Worm (Caenorhabditis elegans) whole organism, mixed stage, embryonic: ENCODE results near the gene F01F1.11.

ENCODE experiments used
- M03D4.4 ChIP-seq: sonication (generic microtip); optimal IDR thresholded peaks from 2 replicates; lab custom pipeline; 2017; ENCODE audit warnings: mild to moderate bottlenecking, missing genetic modification characterization, missing compliant biosample characterization
- blmp-1 ChIP-seq: fragments of 150-350 bp; optimal IDR thresholded peaks from 2 replicates; lab custom pipeline; 2014; ENCODE audit warnings: missing biosample characterization, missing genetic modification characterization
- ceh-43 ChIP-seq: fragments of 200-800 bp; sonication (Bioruptor generic); optimal IDR thresholded peaks from 2 replicates; lab custom pipeline; 2018; ENCODE audit warnings: mild to moderate bottlenecking, missing genetic modification characterization, moderate library complexity, missing compliant biosample characterization
- ceh-83 ChIP-seq: fragments of 200-800 bp; sonication (Bioruptor generic); optimal IDR thresholded peaks from 2 replicates; lab custom pipeline; 2018; ENCODE audit warnings: mild to moderate bottlenecking, missing genetic modification characterization, missing compliant biosample characterization
- ces-1 ChIP-seq: fragments of 150-350 bp; optimal IDR thresholded peaks from 2 replicates; lab custom pipeline; 2014; ENCODE audit warnings: missing biosample characterization, missing genetic modification reagents, missing genetic modification characterization
- cnd-1 ChIP-seq: fragments of 200-800 bp; sonication (Bioruptor generic); optimal IDR thresholded peaks from 2 replicates; lab custom pipeline; 2018; ENCODE audit warnings: mild to moderate bottlenecking, missing genetic modification characterization, missing compliant biosample characterization
- drap-1 ChIP-seq: fragments of 200-800 bp; sonication (Bioruptor generic); optimal IDR thresholded peaks from 3 replicates; lab custom pipeline; 2018; ENCODE audit warnings: mild to moderate bottlenecking, missing genetic modification characterization, missing compliant biosample characterization
- elt-1 ChIP-seq: sonication (generic microtip); optimal IDR thresholded peaks from 2 replicates; lab custom pipeline; 2017; ENCODE audit warnings: missing genetic modification characterization, mild to moderate bottlenecking, missing compliant biosample characterization, antibody characterized with exemption, moderate library complexity, borderline replicate concordance; ENCODE audit not compliant: insufficient read depth
- elt-3 ChIP-seq: fragments of 150-350 bp; optimal IDR thresholded peaks from 2 replicates; lab custom pipeline; 2014; ENCODE audit warnings: missing biosample characterization, missing genetic modification characterization
- flh-1 ChIP-seq: fragments of 200-800 bp; sonication (Bioruptor generic); optimal IDR thresholded peaks from 2 replicates; lab custom pipeline; 2018; ENCODE audit warnings: mild to moderate bottlenecking, missing genetic modification characterization, moderate library complexity, missing compliant biosample characterization
- ham-2 ChIP-seq: fragments of 200-800 bp; sonication (Bioruptor generic); optimal IDR thresholded peaks from 2 replicates; lab custom pipeline; 2018; ENCODE audit warnings: mild to moderate bottlenecking, missing genetic modification characterization, missing compliant biosample characterization
- hlh-1 ChIP-seq: fragments of 150-350 bp; optimal IDR thresholded peaks from 2 replicates; lab custom pipeline; 2014; ENCODE audit warnings: missing biosample characterization, missing genetic modification reagents, missing genetic modification characterization
- lin-13 ChIP-seq: fragments of 150-350 bp; optimal IDR thresholded peaks from 2 replicates; lab custom pipeline; 2014; ENCODE audit warnings: missing biosample characterization, missing genetic modification characterization
- lin-32 ChIP-seq: fragments of 200-800 bp; sonication (Bioruptor generic); optimal IDR thresholded peaks from 2 replicates; lab custom pipeline; 2018; ENCODE audit warnings: mild to moderate bottlenecking, missing genetic modification characterization, missing compliant biosample characterization
- lsy-2 ChIP-seq: fragments of 150-350 bp; optimal IDR thresholded peaks from 2 replicates; lab custom pipeline; 2014; ENCODE audit warnings: missing biosample characterization, missing genetic modification characterization
- mab-5 ChIP-seq: fragments of 150-350 bp; optimal IDR thresholded peaks from 2 replicates; lab custom pipeline; 2014; ENCODE audit warnings: missing biosample characterization, missing genetic modification characterization
- mep-1 ChIP-seq: fragments of 150-350 bp; optimal IDR thresholded peaks from 2 replicates; lab custom pipeline; 2017; ENCODE audit warnings: missing biosample characterization, missing genetic modification reagents, missing genetic modification characterization, inconsistent platforms
- mls-2 ChIP-seq: sonication (generic microtip); optimal IDR thresholded peaks from 2 replicates; lab custom pipeline; 2016; ENCODE audit warnings: mild to moderate bottlenecking, missing genetic modification characterization, moderate library complexity, missing compliant biosample characterization
- nhr-12 ChIP-seq: fragments of 150-350 bp; optimal IDR thresholded peaks from 2 replicates; lab custom pipeline; 2014; ENCODE audit warnings: missing biosample characterization, missing genetic modification characterization
- nhr-2 ChIP-seq: fragments of 150-350 bp; optimal IDR thresholded peaks from 2 replicates; lab custom pipeline; 2014; ENCODE audit warnings: missing biosample characterization, missing genetic modification characterization
- nhr-237 ChIP-seq: fragments of 150-350 bp; optimal IDR thresholded peaks from 2 replicates; lab custom pipeline; 2014; ENCODE audit warnings: missing biosample characterization, missing genetic modification characterization
- nhr-28 ChIP-seq: fragments of 150-350 bp; optimal IDR thresholded peaks from 2 replicates; lab custom pipeline; 2014; ENCODE audit warnings: missing biosample characterization, missing genetic modification characterization
- nhr-76 ChIP-seq: sonication (generic microtip); optimal IDR thresholded peaks from 2 replicates; lab custom pipeline; 2017; ENCODE audit warnings: missing biosample characterization, missing genetic modification characterization
- pha-4 ChIP-seq: fragments of 150-350 bp; optimal IDR thresholded peaks from 2 replicates; lab custom pipeline; 2018; ENCODE audit warnings: missing biosample characterization, missing genetic modification reagents, missing genetic modification characterization
- snpc-4 ChIP-seq: fragments of 150-350 bp; optimal IDR thresholded peaks from 2 replicates; lab custom pipeline; 2014; ENCODE audit warnings: missing biosample characterization, missing genetic modification characterization
- sptf-1 ChIP-seq: sonication (generic microtip); optimal IDR thresholded peaks from 2 replicates; lab custom pipeline; 2017; ENCODE audit warnings: mild to moderate bottlenecking, missing genetic modification characterization, moderate library complexity, missing compliant biosample characterization
- tbx-8 ChIP-seq: fragments of 200-800 bp; sonication (Bioruptor generic); optimal IDR thresholded peaks from 2 replicates; lab custom pipeline; 2018; ENCODE audit warnings: mild to moderate bottlenecking, missing genetic modification characterization, moderate library complexity, missing compliant biosample characterization
- unc-120 ChIP-seq: sonication (generic microtip); optimal IDR thresholded peaks from 2 replicates; lab custom pipeline; 2017; ENCODE audit warnings: missing genetic modification characterization, missing compliant biosample characterization; ENCODE audit not compliant: poor library complexity, severe bottlenecking
- unc-39 ChIP-seq: fragments of 150-350 bp; optimal IDR thresholded peaks from 2 replicates; lab custom pipeline; 2014; ENCODE audit warnings: missing biosample characterization, missing genetic modification characterization
- unc-62 ChIP-seq: fragments of 150-350 bp; optimal IDR thresholded peaks from 2 replicates; lab custom pipeline; 2014; ENCODE audit warnings: missing biosample characterization, missing genetic modification reagents, missing genetic modification characterization
- zip-8 ChIP-seq: fragments of 150-350 bp; optimal IDR thresholded peaks from 2 replicates; lab custom pipeline; 2014; ENCODE audit warnings: missing biosample characterization, missing genetic modification characterization
- ztf-11 ChIP-seq: fragments of 150-350 bp; optimal IDR thresholded peaks from 2 replicates; lab custom pipeline; 2014; ENCODE audit warnings: missing biosample characterization, missing genetic modification characterization

F01F1.11 gene

DNA sequence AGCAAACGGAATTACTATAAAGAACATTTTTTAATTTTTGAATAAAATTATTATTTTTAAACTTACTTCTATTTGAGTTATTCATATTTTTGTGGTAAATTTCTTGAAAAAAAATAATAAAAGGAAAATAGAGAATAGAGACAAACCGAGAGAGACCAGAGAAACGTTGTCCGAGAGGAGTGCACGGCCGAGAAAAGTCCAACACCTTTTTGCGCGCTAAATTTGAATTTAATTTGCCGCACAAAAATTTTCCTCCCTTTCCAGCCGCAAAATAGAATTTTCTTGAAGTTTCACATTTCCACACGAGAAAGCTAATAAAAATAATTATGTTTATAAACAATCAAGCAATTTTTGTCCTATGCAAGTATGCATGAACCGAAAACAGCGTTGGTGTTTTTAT, at the start of gene F01F1.11, which contains the start of gene F01F1.3:
F01F1.11 (minus strand) TSS at position 118 of the 400 bp plus-strand sequence.
F01F1.3 (plus strand) TSS at position 179 of the 400 bp plus-strand sequence.
- no peak for TF ChIP-seq lin-32
- no peak for TF ChIP-seq unc-62
- no peak for TF ChIP-seq elt-3 (tag; lab: Kevin White, UChicago)
- no peak for TF ChIP-seq ham-2 (GFP tag; lab: Kevin White, UChicago)
- TF ChIP-seq elt-1 (tag; lab: Kevin White, UChicago): no peak
- TF ChIP-seq ces-1 (GFP tag; lab: Kevin White, UChicago): peak; percentile 58
- peak; percentile 31 for TF ChIP-seq mep-1 (tag; lab: Kevin White, UChicago)
- TF ChIP-seq lsy-2 (tag; lab: Kevin White, UChicago): peak; percentile 58
- no peak for TF ChIP-seq cnd-1
- TF ChIP-seq unc-120 (tag; lab: Kevin White, UChicago): no peak
- peak; percentile 20 for TF ChIP-seq pha-4
- no peak for TF ChIP-seq nhr-76 (tag; lab: Kevin White, UChicago)
- no peak for TF ChIP-seq zip-8 (tag; lab: Kevin White, UChicago)
- TF ChIP-seq nhr-12 (tag; lab: Kevin White, UChicago): no peak
- no peak for TF ChIP-seq tbx-8
- TF ChIP-seq nhr-237: peak; percentile 39
- TF ChIP-seq flh-1 (GFP tag; lab: Kevin White, UChicago): no peak
- TF ChIP-seq lin-13 (tag; lab: Kevin White, UChicago): no peak
- TF ChIP-seq sptf-1 (tag; lab: Kevin White, UChicago): peak; percentile 34
- TF ChIP-seq M03D4.4 (tag; lab: Kevin White, UChicago): no peak
- TF ChIP-seq nhr-2 (tag; lab: Kevin White, UChicago): no peak
- no peak for TF ChIP-seq ceh-83
- no peak for TF ChIP-seq blmp-1 (tag; lab: Kevin White, UChicago)
- no peak for TF ChIP-seq nhr-28 (tag; lab: Kevin White, UChicago)
- no peak for TF ChIP-seq drap-1 (GFP tag; lab: Kevin White, UChicago)
- TF ChIP-seq ceh-43 (GFP tag; lab: Kevin White, UChicago): no peak
- TF ChIP-seq mls-2: no peak
- peak; percentile 6 for TF ChIP-seq hlh-1 (tag; lab: Kevin White, UChicago)
- TF ChIP-seq ztf-11 (tag; lab: Kevin White, UChicago): no peak
- no peak for TF ChIP-seq unc-39 (tag; lab: Kevin White, UChicago)

DNA sequence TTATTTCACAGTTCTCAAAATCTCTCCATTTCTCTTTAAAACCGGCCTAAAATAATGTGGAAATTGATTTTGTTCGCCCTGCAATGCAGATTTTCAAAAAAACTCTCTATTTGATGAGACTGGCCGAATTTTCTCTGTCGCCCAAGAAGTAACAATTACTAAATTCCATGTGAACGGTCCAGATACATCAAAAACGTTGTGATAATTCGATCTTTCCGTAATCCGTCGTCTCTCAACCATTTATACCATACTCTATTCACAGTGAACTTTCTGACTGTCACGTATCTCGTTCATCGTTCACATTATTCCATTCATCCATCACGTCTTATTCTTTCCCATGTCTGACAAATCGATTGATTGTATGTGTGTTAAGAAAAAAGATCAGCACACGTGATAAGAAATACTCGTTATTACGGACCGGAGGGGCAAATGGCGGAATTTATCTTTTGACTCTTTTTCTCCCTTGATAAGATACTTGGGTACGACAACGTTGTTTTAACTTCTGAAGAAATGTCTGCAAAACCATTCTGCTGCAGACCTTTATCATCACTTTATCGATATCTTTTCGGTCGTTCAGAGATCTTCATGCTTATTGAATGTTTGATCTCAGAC, 49.5 kb upstream of the F01F1.11 start:
- TF ChIP-seq mab-5 (no peak), nhr-237 (no peak), tbx-8 (no peak)

DNA sequence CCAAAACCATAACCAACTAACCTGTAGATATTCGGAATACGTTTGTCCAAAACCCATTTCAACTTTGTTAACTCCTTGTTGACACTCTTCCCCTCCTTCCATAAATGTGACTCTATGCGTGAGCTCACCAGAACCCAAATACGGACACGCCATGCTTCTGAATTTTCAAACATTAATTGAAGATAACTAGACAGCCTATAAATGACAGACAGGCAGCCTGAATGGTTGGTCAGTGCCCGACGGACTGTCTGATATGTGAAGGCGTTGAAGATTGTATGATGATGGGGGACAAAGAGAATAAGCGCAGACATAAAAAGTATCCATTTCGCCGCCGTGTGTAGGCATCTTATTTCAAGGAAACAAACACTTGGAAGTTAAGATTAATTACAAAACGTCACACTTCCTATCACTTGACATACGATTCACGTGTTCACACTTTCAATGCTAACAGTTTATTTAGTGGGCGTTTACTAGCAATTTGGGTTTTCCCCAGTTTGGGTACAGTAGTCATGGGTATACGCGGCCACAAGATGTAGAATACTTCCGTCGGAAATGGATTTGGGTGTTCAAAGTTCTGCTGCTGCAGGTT, 48.2 kb upstream of the F01F1.11 start, which contains the start of the genes tdo-2 and C28H8.2:
tdo-2 (minus strand) TSS at position 157 of the 589 bp plus-strand sequence.
C28H8.2 (plus strand) TSS at position 524 of the 589 bp plus-strand sequence.
- TF ChIP-seq zip-8 (tag; lab: Kevin White, UChicago): no peak
- TF ChIP-seq elt-3 (tag; lab: Kevin White, UChicago): no peak
- TF ChIP-seq elt-1 (tag; lab: Kevin White, UChicago): no peak
- TF ChIP-seq unc-39 (tag; lab: Kevin White, UChicago): no peak
- TF ChIP-seq pha-4: no peak
- no peak for TF ChIP-seq M03D4.4 (tag; lab: Kevin White, UChicago)
- TF ChIP-seq blmp-1 (tag; lab: Kevin White, UChicago): no peak
- TF ChIP-seq mls-2: no peak
- no peak for TF ChIP-seq unc-62
- TF ChIP-seq nhr-76 (tag; lab: Kevin White, UChicago): no peak
- no peak for TF ChIP-seq cnd-1
- no peak for TF ChIP-seq snpc-4

DNA sequence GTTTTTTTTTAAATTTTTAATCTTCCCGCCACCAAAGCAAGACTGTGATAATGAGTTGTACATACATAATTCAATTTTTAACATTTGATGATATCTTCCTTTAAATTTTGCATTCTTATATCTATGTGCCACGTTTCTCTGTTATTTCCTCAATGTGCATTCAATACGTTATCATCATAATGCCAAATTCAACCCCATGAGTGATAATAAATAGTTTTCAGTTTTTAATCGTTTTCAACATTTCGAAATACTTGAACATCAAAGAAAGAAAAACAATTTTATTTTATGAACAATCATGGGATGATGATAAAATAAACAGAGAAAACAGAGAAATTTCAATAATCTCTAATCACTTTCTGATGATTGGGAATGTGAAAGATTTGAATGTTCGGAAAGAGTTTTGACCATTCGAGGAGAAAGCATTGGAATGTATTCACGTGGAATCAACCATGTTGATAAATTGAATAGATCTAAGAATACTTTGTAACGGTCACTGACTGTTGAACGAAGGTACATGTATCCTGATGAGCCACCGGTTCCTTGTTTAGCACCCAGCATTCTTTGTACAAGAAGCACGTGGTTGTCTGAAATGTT, 45.8 kb upstream of the F01F1.11 start:
- no peak for TF ChIP-seq elt-1 (tag; lab: Kevin White, UChicago)
- no peak for TF ChIP-seq blmp-1 (tag; lab: Kevin White, UChicago)
- no peak for TF ChIP-seq unc-39 (tag; lab: Kevin White, UChicago)
